Worm (Caenorhabditis elegans): ENCODE measurements around the gene T10G3.8.
A peak's percentile ranks its signal among the peaks of the same experiment; 100 is the strongest.

DNA sequence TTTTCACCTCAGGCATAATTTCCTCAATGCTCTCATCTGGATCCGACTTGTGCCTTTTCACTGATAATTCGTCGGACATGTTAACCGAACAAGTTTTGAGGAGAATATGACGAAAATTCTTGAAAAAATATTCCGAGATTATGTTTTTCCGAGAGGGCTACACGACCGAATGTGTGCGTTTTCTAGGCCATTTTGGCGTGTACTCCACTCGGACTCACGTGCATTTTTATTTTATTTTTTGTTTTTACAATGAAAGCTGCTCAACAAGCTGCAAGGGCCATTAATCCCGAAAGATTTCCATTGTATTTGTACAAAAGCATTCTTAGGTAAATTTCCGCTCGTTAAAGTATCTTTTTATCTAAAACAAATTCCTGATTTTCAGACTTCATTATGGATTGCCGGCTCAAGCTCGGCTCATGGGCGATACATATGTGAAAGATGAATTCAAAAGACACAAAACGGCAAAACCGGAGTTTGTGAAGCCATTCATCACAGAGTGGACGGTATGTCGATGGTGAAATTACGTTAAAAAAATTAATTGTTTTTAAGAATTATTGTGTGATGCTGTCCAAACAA is 8.0 kb downstream of the T10G3.8 start, which contains the start of the genes F25H9.6 and F25H9.7:
- peak; percentile 98 for TF ChIP-seq C08G9.2 (tag; optimal IDR thresholded peaks at IDR 0.05)
- no peak for TF ChIP-seq pha-2 (tag; optimal IDR thresholded peaks at IDR 0.05)
- no peak for TF ChIP-seq sox-4 (tag; optimal IDR thresholded peaks at IDR 0.05)
